Worm (Caenorhabditis elegans): ENCODE results near the gene acr-16.

DNA sequence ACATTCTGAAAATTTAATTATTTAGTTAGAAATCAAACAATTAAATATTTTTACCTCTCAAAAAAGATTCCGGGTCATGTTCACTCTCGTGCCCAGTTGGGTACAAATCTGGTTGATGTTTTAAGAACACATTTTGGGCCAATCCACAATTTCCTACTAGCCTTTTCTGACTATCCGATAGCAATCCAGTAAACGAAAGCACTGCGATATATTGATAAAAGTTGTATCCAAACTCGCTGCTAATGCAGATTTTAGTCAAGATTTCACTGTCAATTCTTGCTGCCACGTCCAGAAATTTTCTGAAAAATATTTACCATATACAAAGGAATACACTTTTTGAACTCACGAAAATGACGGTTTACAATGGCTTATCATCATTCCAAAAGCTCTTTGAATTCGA, 8.2 kb downstream of the acr-16 start:
- TF ChIP-seq aly-2 (tag; optimal IDR thresholded peaks at IDR 0.05) (no peak), unc-130 (tag; optimal IDR thresholded peaks at IDR 0.05) (no peak)
